Worm (Caenorhabditis elegans) whole organism, mixed stage, embryonic: ENCODE results near the gene R05H5.7.

Experiments used
- M03D4.4 ChIP-seq: sonication (generic microtip); optimal IDR thresholded peaks from 2 replicates; lab custom pipeline; 2017; ENCODE audit warnings: mild to moderate bottlenecking, missing genetic modification characterization, missing compliant biosample characterization
- bed-3 ChIP-seq: fragments of 200-800 bp; sonication (Bioruptor generic); optimal IDR thresholded peaks from 3 replicates; lab custom pipeline; 2018; ENCODE audit warnings: mild to moderate bottlenecking, missing genetic modification characterization, moderate library complexity, missing compliant biosample characterization
- blmp-1 ChIP-seq: fragments of 150-350 bp; optimal IDR thresholded peaks from 2 replicates; lab custom pipeline; 2014; ENCODE audit warnings: missing biosample characterization, missing genetic modification characterization
- ceh-39 ChIP-seq: fragments of 150-350 bp; optimal IDR thresholded peaks from 2 replicates; lab custom pipeline; 2014; ENCODE audit warnings: missing biosample characterization, missing genetic modification characterization
- ceh-43 ChIP-seq: fragments of 200-800 bp; sonication (Bioruptor generic); optimal IDR thresholded peaks from 2 replicates; lab custom pipeline; 2018; ENCODE audit warnings: mild to moderate bottlenecking, missing genetic modification characterization, moderate library complexity, missing compliant biosample characterization
- ceh-83 ChIP-seq: fragments of 200-800 bp; sonication (Bioruptor generic); optimal IDR thresholded peaks from 2 replicates; lab custom pipeline; 2018; ENCODE audit warnings: mild to moderate bottlenecking, missing genetic modification characterization, missing compliant biosample characterization
- ces-1 ChIP-seq: fragments of 150-350 bp; optimal IDR thresholded peaks from 2 replicates; lab custom pipeline; 2014; ENCODE audit warnings: missing biosample characterization, missing genetic modification reagents, missing genetic modification characterization
- cnd-1 ChIP-seq: fragments of 200-800 bp; sonication (Bioruptor generic); optimal IDR thresholded peaks from 2 replicates; lab custom pipeline; 2018; ENCODE audit warnings: mild to moderate bottlenecking, missing genetic modification characterization, missing compliant biosample characterization
- drap-1 ChIP-seq: fragments of 200-800 bp; sonication (Bioruptor generic); optimal IDR thresholded peaks from 3 replicates; lab custom pipeline; 2018; ENCODE audit warnings: mild to moderate bottlenecking, missing genetic modification characterization, missing compliant biosample characterization
- elt-1 ChIP-seq: sonication (generic microtip); optimal IDR thresholded peaks from 2 replicates; lab custom pipeline; 2017; ENCODE audit warnings: missing genetic modification characterization, mild to moderate bottlenecking, missing compliant biosample characterization, antibody characterized with exemption, moderate library complexity, borderline replicate concordance; ENCODE audit not compliant: insufficient read depth
- elt-3 ChIP-seq: fragments of 150-350 bp; optimal IDR thresholded peaks from 2 replicates; lab custom pipeline; 2014; ENCODE audit warnings: missing biosample characterization, missing genetic modification characterization
- flh-1 ChIP-seq: fragments of 200-800 bp; sonication (Bioruptor generic); optimal IDR thresholded peaks from 2 replicates; lab custom pipeline; 2018; ENCODE audit warnings: mild to moderate bottlenecking, missing genetic modification characterization, moderate library complexity, missing compliant biosample characterization
- ham-2 ChIP-seq: fragments of 200-800 bp; sonication (Bioruptor generic); optimal IDR thresholded peaks from 2 replicates; lab custom pipeline; 2018; ENCODE audit warnings: mild to moderate bottlenecking, missing genetic modification characterization, missing compliant biosample characterization
- lin-13 ChIP-seq: fragments of 150-350 bp; optimal IDR thresholded peaks from 2 replicates; lab custom pipeline; 2014; ENCODE audit warnings: missing biosample characterization, missing genetic modification characterization
- lin-32 ChIP-seq: fragments of 200-800 bp; sonication (Bioruptor generic); optimal IDR thresholded peaks from 2 replicates; lab custom pipeline; 2018; ENCODE audit warnings: mild to moderate bottlenecking, missing genetic modification characterization, missing compliant biosample characterization
- lsy-2 ChIP-seq: fragments of 150-350 bp; optimal IDR thresholded peaks from 2 replicates; lab custom pipeline; 2014; ENCODE audit warnings: missing biosample characterization, missing genetic modification characterization
- mep-1 ChIP-seq: fragments of 150-350 bp; optimal IDR thresholded peaks from 2 replicates; lab custom pipeline; 2017; ENCODE audit warnings: missing biosample characterization, missing genetic modification reagents, missing genetic modification characterization, inconsistent platforms
- mls-2 ChIP-seq: sonication (generic microtip); optimal IDR thresholded peaks from 2 replicates; lab custom pipeline; 2016; ENCODE audit warnings: mild to moderate bottlenecking, missing genetic modification characterization, moderate library complexity, missing compliant biosample characterization
- nhr-2 ChIP-seq: fragments of 150-350 bp; optimal IDR thresholded peaks from 2 replicates; lab custom pipeline; 2014; ENCODE audit warnings: missing biosample characterization, missing genetic modification characterization
- nhr-237 ChIP-seq: fragments of 150-350 bp; optimal IDR thresholded peaks from 2 replicates; lab custom pipeline; 2014; ENCODE audit warnings: missing biosample characterization, missing genetic modification characterization
- nhr-28 ChIP-seq: fragments of 150-350 bp; optimal IDR thresholded peaks from 2 replicates; lab custom pipeline; 2014; ENCODE audit warnings: missing biosample characterization, missing genetic modification characterization
- nhr-76 ChIP-seq: sonication (generic microtip); optimal IDR thresholded peaks from 2 replicates; lab custom pipeline; 2017; ENCODE audit warnings: missing biosample characterization, missing genetic modification characterization
- sem-2 ChIP-seq: fragments of 200-800 bp; sonication (Bioruptor generic); optimal IDR thresholded peaks from 2 replicates; lab custom pipeline; 2018; ENCODE audit warnings: mild to moderate bottlenecking, missing genetic modification characterization, missing compliant biosample characterization
- snpc-4 ChIP-seq: fragments of 150-350 bp; optimal IDR thresholded peaks from 2 replicates; lab custom pipeline; 2014; ENCODE audit warnings: missing biosample characterization, missing genetic modification characterization
- sptf-1 ChIP-seq: sonication (generic microtip); optimal IDR thresholded peaks from 2 replicates; lab custom pipeline; 2017; ENCODE audit warnings: mild to moderate bottlenecking, missing genetic modification characterization, moderate library complexity, missing compliant biosample characterization
- tbx-8 ChIP-seq: fragments of 200-800 bp; sonication (Bioruptor generic); optimal IDR thresholded peaks from 2 replicates; lab custom pipeline; 2018; ENCODE audit warnings: mild to moderate bottlenecking, missing genetic modification characterization, moderate library complexity, missing compliant biosample characterization
- unc-120 ChIP-seq: sonication (generic microtip); optimal IDR thresholded peaks from 2 replicates; lab custom pipeline; 2017; ENCODE audit warnings: missing genetic modification characterization, missing compliant biosample characterization; ENCODE audit not compliant: poor library complexity, severe bottlenecking
- unc-39 ChIP-seq: fragments of 150-350 bp; optimal IDR thresholded peaks from 2 replicates; lab custom pipeline; 2014; ENCODE audit warnings: missing biosample characterization, missing genetic modification characterization
- unc-62 ChIP-seq: fragments of 150-350 bp; optimal IDR thresholded peaks from 2 replicates; lab custom pipeline; 2014; ENCODE audit warnings: missing biosample characterization, missing genetic modification reagents, missing genetic modification characterization
- zip-8 ChIP-seq: fragments of 150-350 bp; optimal IDR thresholded peaks from 2 replicates; lab custom pipeline; 2014; ENCODE audit warnings: missing biosample characterization, missing genetic modification characterization

R05H5.7 gene

ce11 chrII:10182634-10183033 lies 9.7 kb upstream of the R05H5.7 start, which contains the start of gene srd-1:
TSS of gene srd-1 (minus strand) at chrII:10182734.
- TF ChIP-seq nhr-76: no peak
- TF ChIP-seq sem-2 (GFP tag; lab: Kevin White, UChicago): no peak
- no peak for TF ChIP-seq mls-2 (tag; lab: Kevin White, UChicago)
- no peak for TF ChIP-seq sptf-1 (tag; lab: Kevin White, UChicago)
- no peak for TF ChIP-seq elt-3 (tag; lab: Kevin White, UChicago)
- no peak for TF ChIP-seq lsy-2 (tag; lab: Kevin White, UChicago)
- no peak for TF ChIP-seq zip-8 (tag; lab: Kevin White, UChicago)
- TF ChIP-seq ceh-83 (GFP tag; lab: Kevin White, UChicago): no peak
- no peak for TF ChIP-seq ceh-39 (tag; lab: Kevin White, UChicago)
- no peak for TF ChIP-seq lin-32
- no peak for TF ChIP-seq lin-13

- no peak for TF ChIP-seq zip-8 (tag; lab: Kevin White, UChicago)
Observed at ce11 chrII:10187808-10188207, 4.5 kb upstream of the R05H5.7 start, which contains the start of gene srd-2. TSS of gene srd-2 (minus strand) at chrII:10187908.

ce11 chrII:10189369-10189768 lies 2.9 kb upstream of the R05H5.7 start, which contains the start of gene cdc-25.4:
TSS of gene cdc-25.4 (minus strand) at chrII:10189469.
- no peak for TF ChIP-seq elt-1 (tag; lab: Kevin White, UChicago)
- TF ChIP-seq ceh-39 (tag; lab: Kevin White, UChicago): no peak
- no peak for TF ChIP-seq nhr-237 (tag; lab: Kevin White, UChicago)
- TF ChIP-seq cnd-1 (tag; lab: Kevin White, UChicago): no peak
- TF ChIP-seq drap-1 (GFP tag; lab: Kevin White, UChicago): no peak
- TF ChIP-seq nhr-76: no peak
- TF ChIP-seq lsy-2 (tag; lab: Kevin White, UChicago): no peak
- no peak for TF ChIP-seq lin-32
- TF ChIP-seq nhr-28 (tag; lab: Kevin White, UChicago): no peak
- TF ChIP-seq unc-120: no peak
- no peak for TF ChIP-seq elt-3 (tag; lab: Kevin White, UChicago)
- TF ChIP-seq flh-1 (GFP tag; lab: Kevin White, UChicago): no peak
- TF ChIP-seq ham-2 (GFP tag; lab: Kevin White, UChicago): no peak
- TF ChIP-seq mls-2 (tag; lab: Kevin White, UChicago): no peak
- TF ChIP-seq ces-1 (GFP tag; lab: Kevin White, UChicago): no peak
- TF ChIP-seq unc-39 (tag; lab: Kevin White, UChicago): no peak
- no peak for TF ChIP-seq bed-3 (GFP tag; lab: Kevin White, UChicago)
- TF ChIP-seq tbx-8 (GFP tag; lab: Kevin White, UChicago): no peak
- no peak for TF ChIP-seq nhr-2
- TF ChIP-seq mep-1 (tag; lab: Kevin White, UChicago): no peak

ce11 chrII:10194605-10195004 lies 2.3 kb downstream of the R05H5.7 start, which contains the start of gene srb-6:
TSS of gene srb-6 (plus strand) at chrII:10194905.
- TF ChIP-seq blmp-1 (tag; lab: Kevin White, UChicago): no peak
- no peak for TF ChIP-seq ham-2 (GFP tag; lab: Kevin White, UChicago)
- no peak for TF ChIP-seq M03D4.4 (tag; lab: Kevin White, UChicago)
- no peak for TF ChIP-seq elt-1 (tag; lab: Kevin White, UChicago)
- no peak for TF ChIP-seq snpc-4 (tag; lab: Kevin White, UChicago)
- no peak for TF ChIP-seq nhr-76
- TF ChIP-seq drap-1 (GFP tag; lab: Kevin White, UChicago): no peak
- no peak for TF ChIP-seq elt-3 (tag; lab: Kevin White, UChicago)
- no peak for TF ChIP-seq bed-3 (GFP tag; lab: Kevin White, UChicago)
- TF ChIP-seq lsy-2 (tag; lab: Kevin White, UChicago): no peak
- no peak for TF ChIP-seq ceh-43
- no peak for TF ChIP-seq sem-2 (GFP tag; lab: Kevin White, UChicago)
- TF ChIP-seq ces-1 (GFP tag; lab: Kevin White, UChicago): no peak
- no peak for TF ChIP-seq nhr-28 (tag; lab: Kevin White, UChicago)
- TF ChIP-seq zip-8 (tag; lab: Kevin White, UChicago): no peak
- TF ChIP-seq lin-13: no peak
- no peak for TF ChIP-seq unc-62

- TF ChIP-seq mls-2 (tag; lab: Kevin White, UChicago): no peak
- no peak for TF ChIP-seq nhr-2
- no peak for TF ChIP-seq snpc-4 (tag; lab: Kevin White, UChicago)
- TF ChIP-seq sptf-1 (tag; lab: Kevin White, UChicago): no peak
- TF ChIP-seq bed-3 (GFP tag; lab: Kevin White, UChicago): no peak
- no peak for TF ChIP-seq nhr-76
- TF ChIP-seq lin-13: no peak
- no peak for TF ChIP-seq M03D4.4 (tag; lab: Kevin White, UChicago)
Observed at ce11 chrII:10197091-10197675, 4.9 kb downstream of the R05H5.7 start, which contains the start of gene R05H5.3. TSS of gene R05H5.3 (plus strand) at chrII:10197625.
